Worm (Caenorhabditis elegans): Measurements from ENCODE around the gene F54H5.14.

DNA sequence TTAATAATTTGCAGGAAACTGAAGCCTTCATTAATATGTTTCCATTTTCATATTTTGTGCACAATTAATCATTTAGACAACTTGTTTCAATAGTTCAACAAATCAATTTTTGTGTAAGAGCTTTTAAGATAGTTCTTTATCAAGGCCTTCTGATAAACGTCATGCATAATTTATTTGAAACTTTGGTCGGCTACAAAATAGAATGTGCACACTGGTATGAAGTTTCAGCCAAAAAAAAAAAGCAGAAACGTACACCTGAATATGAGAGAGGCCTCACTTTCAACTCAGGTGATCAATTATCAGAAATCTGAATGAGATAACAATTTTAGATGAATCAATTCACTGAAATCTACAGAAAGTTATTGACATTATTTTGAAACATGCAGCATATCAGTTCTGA lies 10.7 kb downstream of the F54H5.14 start:
- TF ChIP-seq him-1 (tag; optimal IDR thresholded peaks at IDR 0.05) (no peak), dao-5 (tag; optimal IDR thresholded peaks at IDR 0.05) (no peak), W03F9.2 (tag; optimal IDR thresholded peaks at IDR 0.05) (no peak)

All from whole organism, L4/young adult.